Fruit fly (Drosophila melanogaster) whole organism, embryonic: Measurements from ENCODE around the gene CG6962.

ENCODE experiments used
- Ada2b ChIP-seq: fragments of 200-800 bp; sonication (Bioruptor generic); IDR thresholded peaks from 2 replicates; pipeline ENCODE4 v1.3.6; 2022; ENCODE audit warnings: missing biosample characterization, missing genetic modification characterization
- B-H1 ChIP-seq: fragments of 200-800 bp; sonication (Bioruptor generic); IDR thresholded peaks from 3 replicates; pipeline ENCODE4 v1.3.6; 2022; ENCODE audit warnings: missing biosample characterization, missing genetic modification characterization
- Bdp1 ChIP-seq: fragments of 200-800 bp; sonication (Bioruptor generic); optimal IDR thresholded peaks from 3 replicates; lab custom pipeline; 2016; ENCODE audit warnings: missing biosample characterization, missing genetic modification characterization
- CG10274 ChIP-seq: fragments of 200-800 bp; sonication (Bioruptor generic); optimal IDR thresholded peaks from 3 replicates; lab custom pipeline; 2017; ENCODE audit warnings: missing biosample characterization, mild to moderate bottlenecking, missing genetic modification characterization
- CG10565 ChIP-seq: fragments of 200-800 bp; sonication (Bioruptor generic); optimal IDR thresholded peaks from 3 replicates; lab custom pipeline; 2016; ENCODE audit warnings: missing biosample characterization, mild to moderate bottlenecking, missing genetic modification characterization
- CG10979 ChIP-seq: fragments of 200-800 bp; sonication (Bioruptor generic); optimal IDR thresholded peaks from 2 replicates; lab custom pipeline; 2018; ENCODE audit warnings: missing biosample characterization, mild to moderate bottlenecking, missing genetic modification characterization, moderate library complexity
- CG11695 ChIP-seq: fragments of 200-800 bp; sonication (Bioruptor generic); IDR thresholded peaks from 3 replicates; pipeline ENCODE4 v1.3.6; 2022; ENCODE audit warnings: missing biosample characterization, missing genetic modification characterization
- CG12299 ChIP-seq: fragments of 200-800 bp; sonication (Bioruptor generic); optimal IDR thresholded peaks from 2 replicates; lab custom pipeline; 2018; ENCODE audit warnings: missing biosample characterization, mild to moderate bottlenecking, missing genetic modification characterization
- CG14050 ChIP-seq: fragments of 200-800 bp; sonication (Bioruptor generic); IDR thresholded peaks from 3 replicates; pipeline ENCODE4 v1.3.6; 2022; ENCODE audit warnings: missing biosample characterization, missing genetic modification characterization
- CG14860 ChIP-seq: fragments of 200-800 bp; sonication (Bioruptor generic); IDR thresholded peaks from 3 replicates; pipeline ENCODE4 v1.3.6; 2022; ENCODE audit warnings: missing biosample characterization, missing genetic modification characterization; ENCODE audit not compliant: partially characterized antibody
- CG18476 ChIP-seq: fragments of 200-800 bp; sonication (Bioruptor generic); optimal IDR thresholded peaks from 2 replicates; lab custom pipeline; 2016; ENCODE audit warnings: missing biosample characterization, mild to moderate bottlenecking, missing genetic modification characterization
- CG2116 ChIP-seq: fragments of 200-800 bp; sonication (Bioruptor generic); optimal IDR thresholded peaks from 3 replicates; lab custom pipeline; 2018; ENCODE audit warnings: missing biosample characterization, mild to moderate bottlenecking, missing genetic modification characterization
- CG2120 ChIP-seq: fragments of 200-800 bp; sonication (Bioruptor generic); optimal IDR thresholded peaks from 3 replicates; lab custom pipeline; 2016; ENCODE audit warnings: missing biosample characterization, missing genetic modification characterization
- CG30020 ChIP-seq: fragments of 200-800 bp; optimal IDR thresholded peaks from 2 replicates; lab custom pipeline; 2019; ENCODE audit warnings: missing biosample characterization, mild to moderate bottlenecking, missing genetic modification characterization, moderate library complexity
- CG4854 ChIP-seq: fragments of 200-800 bp; sonication (Bioruptor generic); optimal IDR thresholded peaks from 2 replicates; lab custom pipeline; 2016; ENCODE audit warnings: missing biosample characterization, missing genetic modification characterization, inconsistent platforms
- CG9876 ChIP-seq: fragments of 200-800 bp; sonication (Bioruptor generic); optimal IDR thresholded peaks from 2 replicates; lab custom pipeline; 2016; ENCODE audit warnings: missing biosample characterization, missing genetic modification characterization
- Dek ChIP-seq: fragments of 200-800 bp; sonication (Bioruptor generic); optimal IDR thresholded peaks from 3 replicates; lab custom pipeline; 2019; ENCODE audit warnings: missing biosample characterization, mild to moderate bottlenecking, missing genetic modification characterization, moderate library complexity
- Gug ChIP-seq: fragments of 200-800 bp; sonication (Bioruptor generic); IDR thresholded peaks from 4 replicates; pipeline ENCODE4 v1.3.6; 2022; ENCODE audit warnings: missing biosample characterization, missing genetic modification characterization
- H2.0 ChIP-seq: fragments of 200-800 bp; sonication (Bioruptor generic); IDR thresholded peaks from 2 replicates; pipeline ENCODE4 v1.3.6; 2022; ENCODE audit warnings: missing biosample characterization, missing genetic modification characterization
- Hmr ChIP-seq: fragments of 200-800 bp; sonication (Bioruptor generic); optimal IDR thresholded peaks from 3 replicates; lab custom pipeline; 2017; ENCODE audit warnings: mild to moderate bottlenecking, missing biosample characterization, missing genetic modification reagents, missing genetic modification characterization
- Med ChIP-seq: fragments of 200-800 bp; sonication (Bioruptor generic); peaks from one replicate; lab custom pipeline; 2016; ENCODE audit warnings: missing biosample characterization, missing genetic modification characterization, mild to moderate bottlenecking, inconsistent platforms, moderate library complexity
- Mrtf ChIP-seq: fragments of 200-800 bp; sonication (Bioruptor generic); IDR thresholded peaks from 3 replicates; pipeline ENCODE4 v1.3.6; 2022; ENCODE audit warnings: missing biosample characterization, missing genetic modification characterization
- Nf-YB ChIP-seq: fragments of 200-800 bp; sonication (Bioruptor generic); optimal IDR thresholded peaks from 3 replicates; lab custom pipeline; 2019; ENCODE audit warnings: missing biosample characterization, mild to moderate bottlenecking, missing genetic modification characterization, moderate library complexity
- Optix ChIP-seq: fragments of 200-800 bp; sonication (Bioruptor generic); IDR thresholded peaks from 3 replicates; pipeline ENCODE4 v1.3.6; 2022; ENCODE audit warnings: missing biosample characterization, missing genetic modification characterization
- Rfx ChIP-seq: fragments of 200-800 bp; sonication (Bioruptor generic); IDR thresholded peaks from 2 replicates; pipeline ENCODE4 v1.3.6; 2022; ENCODE audit warnings: missing biosample characterization, missing genetic modification characterization
- Sox102F ChIP-seq: fragments of 200-800 bp; sonication (Bioruptor generic); optimal IDR thresholded peaks from 2 replicates; lab custom pipeline; 2018; ENCODE audit warnings: missing biosample characterization, mild to moderate bottlenecking, missing genetic modification characterization, moderate library complexity
- caup ChIP-seq: fragments of 200-800 bp; sonication (Bioruptor generic); optimal IDR thresholded peaks from 3 replicates; lab custom pipeline; 2017; ENCODE audit warnings: missing biosample characterization, mild to moderate bottlenecking, missing genetic modification characterization, moderate library complexity; ENCODE audit not compliant: severe bottlenecking
- chif ChIP-seq, 2 experiments: fragments of 200-800 bp; sonication (Bioruptor generic); optimal IDR thresholded peaks; 3 replicates each; lab custom pipeline; 2016; ENCODE audit warnings: missing biosample characterization in 2 of 2, missing genetic modification characterization in 2 of 2
- crp ChIP-seq, 2 experiments: fragments of 200-800 bp; sonication (Bioruptor generic); optimal IDR thresholded peaks; 2 replicates in 1 of 2; 3 replicates in 1 of 2; lab custom pipeline; 2017; ENCODE audit warnings: missing biosample characterization in 2 of 2, missing genetic modification characterization in 2 of 2, mild to moderate bottlenecking in 1 of 2, moderate library complexity in 1 of 2
- dati ChIP-seq: fragments of 200-800 bp; sonication (Bioruptor generic); IDR thresholded peaks from 2 replicates; pipeline ENCODE4 v1.3.6; 2022; ENCODE audit warnings: missing biosample characterization, missing genetic modification characterization
- dmrt11E ChIP-seq: fragments of 200-800 bp; sonication (Bioruptor generic); optimal IDR thresholded peaks from 3 replicates; lab custom pipeline; 2018; ENCODE audit warnings: missing biosample characterization, mild to moderate bottlenecking, missing genetic modification characterization, moderate library complexity
- ems ChIP-seq: fragments of 200-800 bp; sonication (Bioruptor generic); optimal IDR thresholded peaks from 3 replicates; lab custom pipeline; 2016; ENCODE audit warnings: missing biosample characterization, missing genetic modification characterization
- en ChIP-seq: fragments of 200-800 bp; sonication (Bioruptor generic); optimal IDR thresholded peaks from 2 replicates; lab custom pipeline; 2016; ENCODE audit warnings: missing biosample characterization, missing genetic modification characterization
- ftz-f1 ChIP-seq: fragments of 200-800 bp; sonication (Bioruptor generic); optimal IDR thresholded peaks from 2 replicates; lab custom pipeline; 2016; ENCODE audit warnings: missing biosample characterization, missing genetic modification characterization
- gce ChIP-seq: fragments of 200-800 bp; sonication (Bioruptor generic); IDR thresholded peaks from 3 replicates; pipeline ENCODE4 v1.3.6; 2022; ENCODE audit warnings: missing biosample characterization, missing genetic modification characterization
- gcm ChIP-seq: fragments of 200-800 bp; sonication (Bioruptor generic); optimal IDR thresholded peaks from 2 replicates; lab custom pipeline; 2019; ENCODE audit warnings: missing biosample characterization, mild to moderate bottlenecking, missing genetic modification characterization, moderate library complexity
- gcm2 ChIP-seq: fragments of 200-800 bp; sonication (Bioruptor generic); optimal IDR thresholded peaks from 2 replicates; lab custom pipeline; 2016; ENCODE audit warnings: missing biosample characterization, missing genetic modification characterization
- hth ChIP-seq: fragments of >200 bp; optimal IDR thresholded peaks from 2 replicates; lab custom pipeline; 2017; ENCODE audit warnings: inconsistent platforms
- lola ChIP-seq, 3 experiments: fragments of >200 bp in 2 of 3; fragments of 200-800 bp in 1 of 3; sonication (Bioruptor generic) in 1 of 3; optimal IDR thresholded peaks; 2 replicates each; lab custom pipeline; 2017 to 2019; ENCODE audit warnings: missing biosample characterization in 3 of 3, missing genetic modification characterization in 3 of 3, mild to moderate bottlenecking in 1 of 3, moderate library complexity in 1 of 3
- nerfin-2 ChIP-seq: fragments of 200-800 bp; sonication (Bioruptor generic); IDR thresholded peaks from 2 replicates; pipeline ENCODE4 v1.3.6; 2022; ENCODE audit warnings: missing biosample characterization, missing genetic modification characterization; ENCODE audit not compliant: partially characterized antibody
- otp ChIP-seq: fragments of 200-800 bp; sonication (Bioruptor generic); IDR thresholded peaks from 3 replicates; pipeline ENCODE4, ENCODE4 v1.3.6; 2022; ENCODE audit warnings: missing biosample characterization, missing genetic modification characterization
- row ChIP-seq: fragments of 200-800 bp; sonication (Bioruptor generic); IDR thresholded peaks from 3 replicates; pipeline ENCODE4 v1.3.6; 2022; ENCODE audit warnings: missing biosample characterization, missing genetic modification characterization
- run ChIP-seq: fragments of 200-800 bp; sonication (Bioruptor generic); optimal IDR thresholded peaks from 3 replicates; lab custom pipeline; 2018; ENCODE audit warnings: missing biosample characterization, mild to moderate bottlenecking, missing genetic modification characterization
- salm ChIP-seq: fragments of 200-800 bp; sonication (Bioruptor generic); optimal IDR thresholded peaks from 2 replicates; lab custom pipeline; 2018; ENCODE audit warnings: missing biosample characterization, mild to moderate bottlenecking, missing genetic modification characterization
- sens ChIP-seq: fragments of 200-800 bp; sonication (Bioruptor generic); peaks from one replicate; lab custom pipeline; 2016; ENCODE audit warnings: missing biosample characterization, missing genetic modification characterization
- sens-2 ChIP-seq: fragments of 200-800 bp; sonication (Bioruptor generic); IDR thresholded peaks from 2 replicates; pipeline ENCODE4 v1.3.6; 2022; ENCODE audit warnings: missing biosample characterization, missing genetic modification characterization
- unc-4 ChIP-seq: fragments of 200-800 bp; sonication (Bioruptor generic); IDR thresholded peaks from 2 replicates; pipeline ENCODE4 v1.3.6; 2022; ENCODE audit warnings: missing biosample characterization, missing genetic modification characterization; ENCODE audit not compliant: partially characterized antibody
- zfh1 ChIP-seq: fragments of 200-800 bp; sonication (Bioruptor generic); IDR thresholded peaks from 3 replicates; pipeline ENCODE4 v1.3.6; 2022; ENCODE audit warnings: missing biosample characterization, missing genetic modification characterization

Gene CG6962

dm6 chr3R:11850917-11851897, 31.1 kb downstream of the CG6962 start (continued):
- no peak for TF ChIP-seq CG14860 (GFP tag; lab: Robert Waterston, UW)
- peak; percentile 20 for TF ChIP-seq CG9876 (GFP tag; lab: Kevin White, UChicago)
- TF ChIP-seq CG10979 (tag; lab: Kevin White, UChicago), result peak; percentile 95
- peak; percentile 89 for TF ChIP-seq Sox102F (GFP tag; lab: Kevin White, UChicago)
- TF ChIP-seq CG2116 (GFP tag; lab: Kevin White, UChicago), result peak; percentile 28
- TF ChIP-seq salm, result peak; percentile 76
- TF ChIP-seq gcm, result peak; percentile 85
- peak; percentile 88 for TF ChIP-seq dmrt11E (tag; lab: Kevin White, UChicago)
- no peak for TF ChIP-seq caup (GFP tag; lab: Kevin White, UChicago)
- TF ChIP-seq CG10565 (GFP tag; lab: Kevin White, UChicago), result no peak
- TF ChIP-seq Hmr (GFP tag; lab: Kevin White, UChicago), result no peak
- 0 out of 3 replicates have a peak, but pooled peaks have one; percentile 6 for TF ChIP-seq gce (GFP tag; lab: Robert Waterston, UW)
- no peak for TF ChIP-seq Mrtf (GFP tag; lab: Robert Waterston, UW)
- peak; percentile 98 for TF ChIP-seq sens (GFP tag; lab: Kevin White, UChicago)
- no peak for TF ChIP-seq Rfx (GFP tag; lab: Robert Waterston, UW)
- TF ChIP-seq gcm2 (GFP tag; lab: Kevin White, UChicago), result peak; percentile 62
- TF ChIP-seq Med (GFP tag; lab: Kevin White, UChicago), result peak; percentile 87
- peak; percentile 50 for TF ChIP-seq Bdp1 (GFP tag; lab: Kevin White, UChicago)
- TF ChIP-seq nerfin-2, result no peak
- TF ChIP-seq Gug, result peak; percentile 59; the same call in 2 of the 4 replicates
- peak; percentile 64 for TF ChIP-seq Nf-YB (GFP tag; lab: Kevin White, UChicago)
- TF ChIP-seq CG14050 (GFP tag; lab: Robert Waterston, UW), result no peak
- TF ChIP-seq Dek, result peak; percentile 25
- peak; percentile 50 for TF ChIP-seq run
- TF ChIP-seq dati, result no peak
- peak; percentile 67 for TF ChIP-seq en (GFP tag; lab: Kevin White, UChicago)
- TF ChIP-seq row (GFP tag; lab: Robert Waterston, UW), result peak; percentile 71
- TF ChIP-seq crp (GFP tag; optimal IDR thresholded peaks at IDR 0.05; lab: Kevin White, UChicago), result peak in 1 of 2 experiments; percentile 50
- peak; percentile 74 for TF ChIP-seq ems (GFP tag; lab: Kevin White, UChicago)
- TF ChIP-seq lola (GFP tag; optimal IDR thresholded peaks at IDR 0.05; lab: Kevin White, UChicago), result peak in 1 of 3 experiments; percentile 95
- peak; percentile 63 for TF ChIP-seq CG30020 (tag; lab: Kevin White, UChicago)
- peak; percentile 71 for TF ChIP-seq CG12299 (tag; lab: Kevin White, UChicago)
- peak; percentile 71 for TF ChIP-seq zfh1 (GFP tag; lab: Robert Waterston, UW)
- TF ChIP-seq CG10274 (GFP tag; lab: Kevin White, UChicago), result peak; percentile 30
- TF ChIP-seq CG11695 (GFP tag; lab: Robert Waterston, UW), result peak; percentile 41; the same call in 1 of the 3 replicates
- TF ChIP-seq sens-2, result peak; percentile 51; the same call in 1 of the 2 replicates
- peak; percentile 65 to 87 for TF ChIP-seq chif (GFP tag; optimal IDR thresholded peaks at IDR 0.05; lab: Kevin White, UChicago)
- 0 out of 2 replicates have a peak, but pooled peaks have one; percentile 29 for TF ChIP-seq Ada2b (GFP tag; lab: Robert Waterston, UW)
- peak; percentile 23; the same call in 1 of the 3 replicates for TF ChIP-seq B-H1 (GFP tag; lab: Robert Waterston, UW)
- no peak for TF ChIP-seq unc-4 (GFP tag; lab: Robert Waterston, UW)
- no peak for TF ChIP-seq ftz-f1
- peak; percentile 66 for TF ChIP-seq CG4854 (GFP tag; lab: Kevin White, UChicago)
- no peak for TF ChIP-seq H2.0 (GFP tag; lab: Robert Waterston, UW)
- 0 out of 3 replicates have a peak, but pooled peaks have one; percentile 33 for TF ChIP-seq Optix
- peak; percentile 65 for TF ChIP-seq CG18476 (GFP tag; lab: Kevin White, UChicago)
- TF ChIP-seq CG2120 (GFP tag; lab: Kevin White, UChicago), result no peak
- no peak for TF ChIP-seq hth (lab: Kevin White, UChicago)
- TF ChIP-seq otp (GFP tag; lab: Robert Waterston, UW), result 0 out of 3 replicates have a peak, but pooled peaks have one; percentile 19
